Worm (Caenorhabditis elegans) whole organism, dauer: ENCODE measurements around the gene rpl-33.
"Not testable (repeated sequence)": the region's sequence is repeated elsewhere in the genome, so short reads cannot be mapped to it uniquely, and the experiment has no call there.

Experiments
- unc-62 ChIP-seq: sonication (generic microtip); optimal IDR thresholded peaks from 2 replicates; lab custom pipeline; 2017; ENCODE audit warnings: missing biosample characterization, missing genetic modification reagents, missing genetic modification characterization

rpl-33 gene

DNA sequence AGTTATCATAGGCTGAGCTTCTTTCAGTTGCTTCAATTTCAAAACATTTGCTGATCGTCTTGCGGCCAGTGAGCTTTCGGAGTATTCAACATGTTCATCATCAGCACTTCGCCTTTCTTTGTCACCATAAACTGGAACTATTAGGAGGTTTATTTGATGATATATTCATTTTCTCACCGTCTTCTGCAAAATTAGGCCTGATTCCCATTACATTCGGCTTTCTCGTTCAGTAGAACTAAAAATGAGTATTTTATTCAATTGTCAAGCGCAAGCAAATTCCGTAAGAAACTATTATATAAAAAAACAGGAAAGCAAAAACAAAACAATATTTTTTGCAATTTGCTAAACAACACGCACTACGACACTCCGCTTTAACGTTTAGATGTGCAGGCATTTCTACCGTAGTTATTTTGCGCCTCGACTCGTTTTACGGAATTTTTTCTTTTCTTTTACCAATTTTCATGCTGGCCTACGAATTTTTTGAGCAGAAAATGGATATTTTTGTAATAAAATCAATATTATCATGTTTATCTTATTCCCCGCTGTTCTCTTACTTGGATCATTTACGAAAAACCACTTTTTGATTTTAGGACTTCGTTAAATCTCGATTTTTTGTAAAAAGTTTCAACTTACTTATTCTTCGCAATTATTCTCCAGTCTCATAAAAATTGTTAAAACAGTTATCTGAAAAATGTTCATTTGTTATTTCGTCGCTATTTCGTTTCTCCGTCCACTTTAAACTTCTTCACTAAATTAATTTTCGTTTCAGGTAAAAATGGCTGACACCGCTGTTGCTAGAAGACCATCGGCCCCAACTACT lies at the start of gene rpl-33, which contains the start of gene farl-11:
rpl-33 (plus strand) TSS at position 770 of the 820 bp plus-strand sequence.
farl-11 (minus strand) TSS at position 242 of the 820 bp plus-strand sequence.
- TF ChIP-seq unc-62, result no peak

DNA sequence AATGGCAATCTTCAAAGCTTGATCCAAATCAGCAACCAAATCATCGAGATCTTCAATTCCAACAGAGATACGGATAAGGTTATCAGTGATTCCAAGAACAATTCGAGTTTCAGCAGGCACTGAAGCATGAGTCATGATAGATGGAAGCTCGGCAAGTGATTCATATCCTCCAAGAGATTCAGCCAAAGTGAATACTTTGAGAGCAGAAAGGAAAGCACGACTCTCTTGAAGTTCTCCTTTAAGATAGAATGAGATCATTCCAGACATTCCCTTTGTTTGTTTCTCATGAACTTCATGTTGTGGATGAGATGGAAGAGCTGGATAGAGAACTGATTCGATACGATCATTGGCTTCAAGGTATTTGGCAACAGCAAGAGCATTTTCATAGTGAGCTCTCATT lies 49.0 kb upstream of the rpl-33 start:
- no peak for TF ChIP-seq unc-62

DNA sequence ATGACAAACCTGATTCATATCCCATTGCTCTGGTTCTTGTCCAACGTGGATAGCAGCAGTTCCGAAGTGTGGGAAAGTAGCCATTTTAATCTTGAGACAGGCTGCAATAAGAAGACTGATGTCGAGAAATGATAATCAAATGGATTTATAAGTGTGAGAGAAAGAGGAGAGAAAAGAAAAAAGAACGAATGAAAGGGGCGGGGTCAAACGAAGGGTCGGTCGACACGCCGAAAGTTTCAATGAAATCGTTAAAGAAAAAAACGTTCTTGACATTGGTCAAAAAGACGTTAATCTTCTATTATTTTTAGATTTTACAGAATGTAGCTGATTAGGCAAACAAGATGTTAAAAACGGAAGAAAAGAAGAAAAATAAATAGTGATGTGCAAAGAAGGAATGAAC lies 47.5 kb upstream of the rpl-33 start, which contains the start of gene cth-2:
cth-2 (minus strand) TSS at position 101 of the 400 bp plus-strand sequence.
- no peak for TF ChIP-seq unc-62

DNA sequence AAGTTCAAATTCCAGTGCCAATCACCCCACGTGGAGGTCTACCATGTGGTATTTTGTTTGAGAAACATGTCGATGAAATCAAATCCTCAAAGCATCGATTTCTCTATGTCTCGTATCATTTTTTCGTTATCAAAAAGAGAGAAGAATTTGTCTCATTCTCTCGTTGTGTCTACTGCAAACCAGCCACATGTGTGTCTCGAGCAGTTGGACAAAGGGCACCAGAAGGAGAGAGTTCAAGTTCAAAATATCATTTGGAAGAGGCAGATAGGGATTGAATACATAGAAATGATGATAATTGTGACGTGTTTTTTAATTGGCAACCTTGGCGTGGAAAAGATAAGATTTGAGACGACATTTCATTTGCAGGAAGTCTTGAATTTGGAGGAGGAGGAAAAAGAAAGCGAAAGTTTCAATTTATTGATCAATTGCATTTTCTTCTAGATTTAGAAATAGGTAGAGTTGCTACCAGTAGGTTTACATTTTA lies 46.0 kb upstream of the rpl-33 start:
- TF ChIP-seq unc-62, result no peak

DNA sequence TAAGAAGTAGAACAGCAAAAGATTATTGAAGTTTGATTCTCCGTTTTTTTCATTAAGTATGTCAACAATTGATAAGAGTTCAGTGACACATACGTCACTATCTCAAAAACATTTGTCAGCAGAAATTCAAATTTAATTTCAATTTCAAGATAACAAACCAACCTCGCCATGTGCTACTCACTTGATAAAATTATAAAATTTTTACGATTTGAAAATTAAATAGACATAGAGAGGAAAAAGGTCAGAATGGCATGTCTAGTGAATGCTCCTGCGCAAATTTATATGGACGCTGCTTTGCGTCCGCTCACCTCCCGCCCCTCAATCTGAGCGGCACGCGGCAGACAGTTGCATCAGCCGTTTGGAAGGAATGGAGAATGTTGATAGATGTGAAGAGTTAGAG lies 45.2 kb upstream of the rpl-33 start:
- no peak for TF ChIP-seq unc-62

DNA sequence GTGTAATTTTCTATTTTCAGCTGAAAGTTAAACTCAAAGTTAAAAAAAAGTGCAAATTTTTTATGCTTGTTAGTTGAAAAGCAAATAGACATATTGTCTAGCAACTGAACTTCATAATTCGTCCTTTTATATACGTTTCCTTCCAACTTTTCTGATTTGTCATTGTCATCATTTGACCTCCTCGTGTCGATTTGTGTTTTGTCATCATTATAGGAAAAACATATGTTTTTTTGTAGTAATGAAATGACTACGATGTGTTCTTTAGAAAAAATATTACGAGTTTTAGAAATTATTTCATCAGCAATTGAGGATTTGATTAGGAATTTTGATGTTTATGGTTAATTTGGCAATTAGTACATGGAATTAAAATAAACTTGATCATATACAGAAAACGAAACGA lies 44.6 kb upstream of the rpl-33 start:
- TF ChIP-seq unc-62, result no peak

DNA sequence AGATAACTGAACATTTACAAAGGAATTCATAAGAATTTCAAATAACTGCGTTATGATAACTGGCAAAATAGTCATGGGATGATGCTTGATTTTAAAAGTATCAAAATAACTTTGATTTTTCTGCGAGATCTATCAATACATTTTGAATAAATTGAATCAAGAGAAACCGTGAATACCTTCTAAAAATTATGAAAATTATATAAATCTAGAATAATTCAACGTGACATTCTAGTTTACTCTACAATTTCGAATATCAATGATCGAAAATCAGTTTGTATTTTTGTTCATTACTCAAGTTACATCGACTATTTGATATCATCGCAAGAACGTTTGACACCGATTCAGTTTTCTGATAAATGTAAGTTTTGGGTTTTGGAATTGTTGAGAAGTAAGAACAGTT lies 43.6 kb upstream of the rpl-33 start, which contains the start of gene acs-6:
acs-6 (plus strand) TSS at position 301 of the 400 bp plus-strand sequence.
- no peak for TF ChIP-seq unc-62

DNA sequence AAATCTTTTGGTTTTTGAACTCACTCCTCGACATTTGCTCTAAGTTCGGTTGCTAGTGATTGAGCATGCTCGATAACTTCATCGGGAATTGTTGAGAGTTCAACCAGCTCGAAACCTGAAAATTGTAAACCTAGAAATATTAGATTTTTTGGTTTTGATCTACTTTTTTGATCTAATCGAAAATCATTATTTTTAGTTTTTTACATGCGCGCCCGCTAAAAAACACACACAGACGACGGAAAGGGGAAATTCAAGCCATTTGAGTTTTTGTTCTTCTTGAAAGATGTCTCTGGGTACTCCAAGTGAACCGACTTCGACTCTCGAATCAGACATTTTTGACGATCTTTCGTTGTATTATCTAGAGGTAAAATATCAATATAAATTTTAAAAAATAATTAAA lies 40.0 kb upstream of the rpl-33 start, which contains the start of gene nos-2:
nos-2 (plus strand) TSS at position 228 of the 400 bp plus-strand sequence.
- no peak for TF ChIP-seq unc-62

DNA sequence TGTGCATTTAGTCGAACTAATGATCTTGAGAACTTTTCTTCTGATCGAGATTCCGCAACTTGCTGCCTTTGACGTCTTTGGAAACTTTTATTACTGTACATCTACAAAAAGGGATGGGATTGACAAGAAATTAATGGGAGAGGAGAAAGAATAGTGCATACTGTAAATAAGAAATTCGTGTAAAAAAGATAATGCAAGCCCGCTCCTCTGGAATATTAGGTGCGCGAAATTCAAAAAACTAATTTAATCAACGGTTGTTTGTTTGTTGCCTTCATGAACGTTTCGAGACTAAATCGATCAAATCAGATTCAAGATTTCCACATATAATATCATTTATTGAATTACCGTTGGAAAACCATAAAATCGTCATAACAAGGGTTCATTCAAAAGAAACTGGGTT lies 35.5 kb upstream of the rpl-33 start, which contains the start of gene him-14:
him-14 (minus strand) TSS at position 101 of the 400 bp plus-strand sequence.
- TF ChIP-seq unc-62, result no peak

DNA sequence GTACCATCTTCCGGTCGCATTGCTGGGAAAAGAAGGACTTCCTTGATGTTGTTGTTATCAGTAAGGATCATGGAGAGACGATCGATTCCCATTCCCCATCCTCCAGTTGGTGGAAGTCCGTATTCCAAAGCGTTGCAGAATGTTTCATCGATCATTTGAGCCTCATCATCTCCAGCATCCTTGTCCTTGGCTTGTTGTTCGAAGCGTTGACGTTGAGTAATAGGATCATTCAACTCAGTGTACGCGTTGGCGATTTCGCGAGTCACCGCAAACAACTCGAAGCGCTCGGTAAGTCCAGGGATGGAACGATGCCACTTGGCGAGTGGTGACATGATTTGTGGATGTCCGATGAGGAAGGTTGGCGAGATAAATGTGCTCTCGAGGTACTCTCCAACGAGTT lies 34.9 kb upstream of the rpl-33 start:
- TF ChIP-seq unc-62, result no peak

DNA sequence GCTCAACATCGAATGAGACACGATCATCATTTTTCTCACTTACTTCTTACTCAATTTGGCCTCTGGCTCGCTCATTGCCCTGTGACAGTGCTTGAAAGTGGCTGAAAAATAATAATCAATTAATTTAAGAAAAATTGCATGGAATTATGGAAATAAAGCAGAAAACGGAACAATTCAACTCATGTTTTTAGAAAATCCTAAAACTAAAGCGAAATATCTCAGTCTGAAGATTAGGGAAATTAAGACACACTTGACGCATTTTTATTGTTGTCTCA lies 33.1 kb upstream of the rpl-33 start, which contains the start of gene kars-1:
kars-1 (minus strand) TSS at position 101 of the 275 bp plus-strand sequence.
- no peak for TF ChIP-seq unc-62

DNA sequence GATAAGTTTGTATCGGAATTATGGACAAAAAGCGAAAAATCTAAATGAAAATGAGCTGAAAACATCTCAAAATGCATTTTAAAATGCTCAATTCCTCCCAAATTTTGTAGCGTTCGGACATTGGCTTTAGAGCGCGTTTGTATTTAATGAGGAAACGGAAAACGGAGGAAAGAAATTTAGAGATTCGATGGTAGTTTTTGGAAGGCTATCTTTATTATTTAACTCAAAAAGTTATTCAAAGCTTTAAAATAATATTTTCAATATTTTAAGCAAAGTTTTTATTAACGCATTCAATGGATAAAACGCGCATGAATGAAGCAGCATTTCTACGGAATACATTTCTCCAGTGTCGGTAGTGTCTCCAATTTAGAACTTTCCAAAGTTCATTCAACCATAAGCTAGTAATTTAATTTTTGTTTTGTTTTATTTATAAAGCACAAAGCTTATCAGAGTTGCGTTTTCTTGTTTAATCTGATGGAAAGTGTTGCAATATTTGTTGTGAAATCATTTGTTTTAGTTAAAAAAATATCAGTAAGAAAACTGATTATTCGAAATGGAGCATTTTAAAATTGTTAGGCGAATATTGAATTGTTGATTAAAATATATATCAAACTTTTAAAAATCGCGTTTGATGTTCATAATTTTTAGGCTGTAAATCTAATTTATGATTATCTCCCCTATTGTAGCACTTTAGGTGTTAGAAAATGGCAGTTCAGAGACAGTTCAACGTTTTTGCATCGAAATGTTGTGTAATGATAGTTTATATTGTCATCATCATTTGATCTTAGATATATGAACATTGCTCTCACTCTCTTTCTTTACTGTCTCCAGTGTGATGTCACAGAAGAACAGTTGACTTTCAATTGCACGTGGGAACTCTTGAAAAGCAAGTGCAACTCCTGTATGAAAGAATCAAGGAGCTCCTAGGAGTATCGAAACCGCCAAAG lies 32.5 kb upstream of the rpl-33 start:
- TF ChIP-seq unc-62, result no peak

DNA sequence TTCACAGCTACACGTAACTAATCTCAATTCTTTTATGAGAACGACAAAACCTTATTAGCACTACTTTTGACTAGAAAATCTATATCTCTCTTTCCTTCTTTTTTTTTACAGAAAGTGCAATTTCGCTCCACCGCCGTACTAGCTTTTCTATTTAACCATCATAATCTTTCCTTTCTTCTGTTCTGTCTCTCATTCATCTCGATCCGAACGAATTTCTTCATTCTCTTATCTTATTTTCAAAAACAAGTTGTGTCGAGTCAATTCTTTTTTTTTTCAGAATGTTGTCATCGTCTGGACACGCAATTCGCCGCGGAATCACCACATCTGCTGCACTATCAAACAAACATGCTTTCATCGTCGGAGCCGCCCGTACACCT lies 31.8 kb upstream of the rpl-33 start, which contains the start of gene kat-1:
kat-1 (plus strand) TSS at position 278 of the 377 bp plus-strand sequence.
- TF ChIP-seq unc-62, result no peak

DNA sequence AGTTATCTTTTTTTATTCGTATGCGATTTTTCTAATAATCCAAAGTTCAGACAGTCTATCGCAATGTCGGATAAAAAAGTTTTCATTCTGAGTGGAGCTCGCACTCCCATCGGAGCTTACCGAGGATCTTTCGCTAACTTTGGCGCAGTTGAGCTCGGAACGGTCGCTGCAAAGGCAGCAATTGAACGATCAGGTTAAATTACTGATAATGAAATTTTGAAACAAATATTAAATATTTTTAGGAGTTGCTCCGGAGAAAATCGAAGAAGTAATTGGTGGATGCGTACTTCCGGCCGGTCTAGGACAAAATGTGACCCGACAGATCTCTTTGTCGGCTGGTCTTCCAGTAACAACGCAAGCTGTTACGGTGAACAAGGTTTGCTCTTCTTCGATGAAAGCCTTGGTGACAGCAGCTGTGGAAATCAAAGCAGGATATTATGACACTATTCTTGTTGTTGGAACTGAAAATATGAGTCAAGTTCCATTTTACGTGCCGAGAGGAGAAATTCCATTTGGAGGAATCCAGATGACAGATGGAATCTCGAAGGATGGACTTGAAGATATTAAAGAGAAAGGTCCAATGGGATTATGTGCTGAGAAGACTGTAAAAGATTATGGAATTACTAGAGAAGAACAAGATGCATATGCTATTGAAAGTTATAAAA lies 29.7 kb upstream of the rpl-33 start, which contains the start of gene T02G5.7:
T02G5.7 (plus strand) TSS at position 51 of the 665 bp plus-strand sequence.
- TF ChIP-seq unc-62, result no peak

DNA sequence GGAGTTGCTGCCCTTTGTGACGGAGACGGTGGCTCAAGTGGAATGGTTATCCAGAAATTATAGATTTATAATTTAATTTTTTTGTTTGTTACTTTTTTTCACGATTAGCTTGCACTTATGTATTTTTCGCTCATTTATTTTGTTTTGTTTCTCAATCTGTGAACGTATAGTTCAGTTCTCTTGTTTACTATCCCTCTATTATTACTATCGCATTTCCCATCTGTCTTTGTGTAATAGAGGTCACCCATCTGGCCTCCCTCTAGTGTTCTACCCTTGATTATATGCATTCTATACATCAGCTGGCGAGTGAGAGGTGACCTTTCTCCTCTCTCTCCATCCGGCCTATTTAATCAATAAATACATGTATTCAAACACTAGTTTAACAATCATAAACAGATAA lies 21.3 kb upstream of the rpl-33 start, which contains the start of the genes T02G5.14 and T02G5.15:
T02G5.14 (plus strand) TSS at position 301 of the 400 bp plus-strand sequence.
T02G5.15 (plus strand) TSS at position 301 of the 400 bp plus-strand sequence.
- TF ChIP-seq unc-62, result not testable (repeated sequence)

DNA sequence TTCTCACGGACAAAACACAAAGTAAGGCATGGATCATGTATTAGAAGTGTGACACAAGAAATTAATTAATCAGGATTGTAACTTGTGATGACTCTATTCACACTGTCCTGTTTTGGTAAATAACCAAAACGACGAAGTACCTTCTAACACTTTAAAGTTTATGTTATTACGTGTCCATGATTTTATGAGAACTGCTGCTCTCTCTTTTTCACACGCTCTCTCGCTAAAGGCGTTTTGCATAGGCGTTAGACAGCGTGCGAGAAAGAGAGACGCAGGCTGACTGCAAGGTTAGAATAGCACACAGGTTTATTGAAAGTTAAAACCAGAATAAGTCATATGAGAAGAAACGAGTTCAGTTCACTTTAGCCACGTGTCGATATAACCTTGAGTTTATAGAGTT lies 15.3 kb upstream of the rpl-33 start:
- no peak for TF ChIP-seq unc-62
